Fruit fly (Drosophila melanogaster): Measurements from ENCODE around the gene EMC3.

The EMC3 gene

dm6 chr2L:10732343-10732808, at the start of gene EMC3, which contains the start of gene Dpy-30L1:
Gene EMC3, minus strand, starts transcription at chr2L:10732423.
Gene Dpy-30L1, plus strand, starts transcription at chr2L:10732653.
- no peak for TF ChIP-seq noc (tag; optimal IDR thresholded peaks at IDR 0.05)

- TF ChIP-seq noc (tag; optimal IDR thresholded peaks at IDR 0.05), result no peak
These were observed 49.0 kb upstream of the EMC3 start for dm6 chr2L:10781252-10781651.

- TF ChIP-seq noc (tag; optimal IDR thresholded peaks at IDR 0.05), result no peak
These were observed 41.8 kb upstream of the EMC3 start for dm6 chr2L:10774041-10774440.

- TF ChIP-seq noc (tag; optimal IDR thresholded peaks at IDR 0.05), result no peak
These were observed 38.3 kb upstream of the EMC3 start, which contains the start of gene CG17127 for dm6 chr2L:10770568-10770967. Gene CG17127, plus strand, starts transcription at chr2L:10770868.

dm6 chr2L:10769708-10770107, 37.5 kb upstream of the EMC3 start, which contains the start of gene CG6724:
Gene CG6724, minus strand, starts transcription at chr2L:10769952.
- no peak for TF ChIP-seq noc (tag; optimal IDR thresholded peaks at IDR 0.05)

- TF ChIP-seq noc (tag; optimal IDR thresholded peaks at IDR 0.05), result no peak
These were observed 35.5 kb upstream of the EMC3 start, which contains the start of gene Ubc2 for dm6 chr2L:10767597-10768188. Gene Ubc2, minus strand, starts transcription at chr2L:10768006.

dm6 chr2L:10760422-10761166, 28.4 kb upstream of the EMC3 start, which contains the start of gene CG6495:
Gene CG6495, plus strand, starts transcription at chr2L:10761116.
- TF ChIP-seq noc (tag; optimal IDR thresholded peaks at IDR 0.05), result no peak

dm6 chr2L:10759624-10760023, 27.4 kb upstream of the EMC3 start:
- TF ChIP-seq noc (tag; optimal IDR thresholded peaks at IDR 0.05), result no peak

dm6 chr2L:10757038-10757685, 24.9 kb upstream of the EMC3 start:
- no peak for TF ChIP-seq noc (tag; optimal IDR thresholded peaks at IDR 0.05)

- TF ChIP-seq noc (tag; optimal IDR thresholded peaks at IDR 0.05), result no peak
These were observed 23.8 kb upstream of the EMC3 start, which contains the start of gene CG17124 for dm6 chr2L:10756049-10756448. Gene CG17124, minus strand, starts transcription at chr2L:10756325.

dm6 chr2L:10754599-10754998, 22.4 kb upstream of the EMC3 start:
- TF ChIP-seq noc (tag; optimal IDR thresholded peaks at IDR 0.05), result no peak

- TF ChIP-seq noc (tag; optimal IDR thresholded peaks at IDR 0.05), result no peak
These were observed 21.4 kb upstream of the EMC3 start for dm6 chr2L:10753618-10754017.

dm6 chr2L:10752668-10753067, 20.4 kb upstream of the EMC3 start:
- TF ChIP-seq noc (tag; optimal IDR thresholded peaks at IDR 0.05), result no peak

dm6 chr2L:10751879-10752620, 19.8 kb upstream of the EMC3 start:
- no peak for TF ChIP-seq noc (tag; optimal IDR thresholded peaks at IDR 0.05)

dm6 chr2L:10750915-10751612, 18.8 kb upstream of the EMC3 start:
- TF ChIP-seq noc (tag; optimal IDR thresholded peaks at IDR 0.05), result no peak
